Worm (Caenorhabditis elegans): Measurements from ENCODE around the gene cdkl-1.

- no peak for TF ChIP-seq W03F9.2 (tag; optimal IDR thresholded peaks at IDR 0.05)
- TF ChIP-seq him-1 (tag; optimal IDR thresholded peaks at IDR 0.05) = no peak
These were observed 15.7 kb upstream of the cdkl-1 start for ce11 chrV:11082964-11083363.
